Fruit fly (Drosophila melanogaster) whole organism, wandering third instar larva: Measurements from ENCODE around the gene mRpS9.

ENCODE experiments used
- Abd-B ChIP-seq: fragments of >200 bp; optimal IDR thresholded peaks from 2 replicates; lab custom pipeline; 2017; ENCODE audit warnings: missing biosample characterization, missing genetic modification characterization
- CG9705 ChIP-seq: fragments of 200-800 bp; sonication (Bioruptor generic); optimal IDR thresholded peaks from 2 replicates; lab custom pipeline; 2018; ENCODE audit warnings: missing biosample characterization, mild to moderate bottlenecking, missing genetic modification characterization
- Dfd ChIP-seq: fragments of >200 bp; optimal IDR thresholded peaks from 2 replicates; lab custom pipeline; 2017; ENCODE audit warnings: missing biosample characterization, missing genetic modification characterization
- GATAd ChIP-seq: sonication (Bioruptor generic); optimal IDR thresholded peaks from 2 replicates; lab custom pipeline; 2016; ENCODE audit warnings: missing biosample characterization, missing genetic modification characterization
- HLH106 ChIP-seq: fragments of 200-800 bp; optimal IDR thresholded peaks from 3 replicates; lab custom pipeline; 2019; ENCODE audit warnings: missing biosample characterization, mild to moderate bottlenecking, missing genetic modification characterization, moderate library complexity
- Hr78 ChIP-seq: fragments of >200 bp; optimal IDR thresholded peaks from 2 replicates; lab custom pipeline; 2017; ENCODE audit warnings: missing biosample characterization, missing genetic modification characterization
- Hr83 ChIP-seq: fragments of 200-300 bp; sonication (Bioruptor generic); optimal IDR thresholded peaks from 2 replicates; lab custom pipeline; 2016; ENCODE audit warnings: missing biosample characterization, mild to moderate bottlenecking, missing genetic modification characterization, moderate library complexity; ENCODE audit not compliant: poor library complexity, severe bottlenecking
- Jra ChIP-seq: sonication (Bioruptor generic); optimal IDR thresholded peaks from 2 replicates; lab custom pipeline; 2016; ENCODE audit warnings: missing biosample characterization, missing genetic modification characterization
- Mio ChIP-seq: sonication (Bioruptor generic); optimal IDR thresholded peaks from 2 replicates; lab custom pipeline; 2016; ENCODE audit warnings: missing biosample characterization, missing genetic modification characterization
- Myc ChIP-seq: fragments of >200 bp; optimal IDR thresholded peaks from 2 replicates; lab custom pipeline; 2017
- N ChIP-seq: fragments of >200 bp; optimal IDR thresholded peaks from 2 replicates; lab custom pipeline; 2018; ENCODE audit warnings: missing biosample characterization, missing external identifiers, missing genetic modification characterization
- OdsH ChIP-seq: fragments of 200-800 bp; sonication (Bioruptor generic); optimal IDR thresholded peaks from 2 replicates; lab custom pipeline; 2016; ENCODE audit warnings: missing biosample characterization, mild to moderate bottlenecking, missing genetic modification characterization
- Rel ChIP-seq, 2 experiments: fragments of 200-800 bp; sonication (Bioruptor generic) in 1 of 2; optimal IDR thresholded peaks; 2 replicates in 1 of 2; 3 replicates in 1 of 2; lab custom pipeline; 2016 to 2019; ENCODE audit warnings: mild to moderate bottlenecking in 2 of 2, missing biosample characterization in 2 of 2, missing genetic modification characterization in 2 of 2, moderate library complexity in 1 of 2
- Sp1 ChIP-seq: fragments of 200-800 bp; sonication (Bioruptor generic); optimal IDR thresholded peaks from 3 replicates; lab custom pipeline; 2019; ENCODE audit warnings: missing biosample characterization, mild to moderate bottlenecking, missing genetic modification characterization, moderate library complexity
- Vsx2 ChIP-seq: fragments of 200-300, 225-300 bp; sonication (Bioruptor generic); optimal IDR thresholded peaks from 2 replicates; lab custom pipeline; 2018; ENCODE audit warnings: missing biosample characterization, missing genetic modification characterization; ENCODE audit not compliant: partially characterized antibody
- brk ChIP-seq: fragments of 200-800 bp; sonication (Bioruptor generic); optimal IDR thresholded peaks from 2 replicates; lab custom pipeline; 2016; ENCODE audit warnings: missing biosample characterization, mild to moderate bottlenecking, missing genetic modification characterization
- dl ChIP-seq, 2 experiments: fragments of 175-275, 200-275 bp in 1 of 2; fragments of 200-275 bp in 1 of 2; sonication (Bioruptor generic); optimal IDR thresholded peaks; lab custom pipeline; 2018; ENCODE audit warnings: mild to moderate bottlenecking in 2 of 2, missing biosample characterization in 2 of 2, missing genetic modification characterization in 2 of 2, moderate library complexity in 2 of 2; ENCODE audit not compliant: partially characterized antibody in 2 of 2, insufficient read depth in 1 of 2
- dmrt93B ChIP-seq: fragments of 200-800 bp; sonication (Bioruptor generic); optimal IDR thresholded peaks from 2 replicates; lab custom pipeline; 2018; ENCODE audit warnings: missing biosample characterization, mild to moderate bottlenecking, missing genetic modification characterization
- dsf ChIP-seq: sonication (Bioruptor generic); optimal IDR thresholded peaks from 2 replicates; lab custom pipeline; 2016; ENCODE audit warnings: missing biosample characterization, missing genetic modification characterization, borderline replicate concordance
- ey ChIP-seq: fragments of 200-800 bp; sonication (Bioruptor generic); optimal IDR thresholded peaks from 2 replicates; lab custom pipeline; 2016; ENCODE audit warnings: missing biosample characterization, missing genetic modification characterization
- foxo ChIP-seq, 2 experiments: fragments of 200-800 bp; sonication (Bioruptor generic); optimal IDR thresholded peaks; 2 replicates in 1 of 2; 3 replicates in 1 of 2; lab custom pipeline; 2016 to 2017; ENCODE audit warnings: missing biosample characterization in 2 of 2, missing genetic modification characterization in 2 of 2
- fru ChIP-seq: fragments of 200-800 bp; sonication (Bioruptor generic); optimal IDR thresholded peaks from 3 replicates; lab custom pipeline; 2016; ENCODE audit warnings: missing biosample characterization, mild to moderate bottlenecking, missing genetic modification characterization
- h ChIP-seq: fragments of 200-800 bp; sonication (Bioruptor generic); optimal IDR thresholded peaks from 3 replicates; lab custom pipeline; 2016; ENCODE audit warnings: missing biosample characterization, mild to moderate bottlenecking, missing genetic modification characterization
- jim ChIP-seq: fragments of 175-275, 200-325 bp; sonication (Bioruptor generic); optimal IDR thresholded peaks from 2 replicates; lab custom pipeline; 2016; ENCODE audit warnings: missing biosample characterization, mild to moderate bottlenecking, missing genetic modification characterization
- pan ChIP-seq: fragments of >200 bp; optimal IDR thresholded peaks from 2 replicates; lab custom pipeline; 2017
- psq ChIP-seq: fragments of 200-800 bp; sonication (Bioruptor generic); optimal IDR thresholded peaks from 3 replicates; lab custom pipeline; 2017; ENCODE audit warnings: missing biosample characterization, mild to moderate bottlenecking, missing genetic modification characterization, moderate library complexity
- rgr ChIP-seq: fragments of 200-800 bp; sonication (Bioruptor generic); optimal IDR thresholded peaks from 3 replicates; lab custom pipeline; 2016; ENCODE audit warnings: missing biosample characterization, mild to moderate bottlenecking, missing genetic modification characterization
- sv ChIP-seq: fragments of 200-800 bp; sonication (Bioruptor generic); optimal IDR thresholded peaks from 3 replicates; lab custom pipeline; 2016; ENCODE audit warnings: missing biosample characterization, missing genetic modification characterization
- usp ChIP-seq: fragments of >200 bp; optimal IDR thresholded peaks from 2 replicates; lab custom pipeline; 2017; ENCODE audit warnings: missing biosample characterization, missing genetic modification characterization
- woc ChIP-seq: sonication (Bioruptor generic); optimal IDR thresholded peaks from 2 replicates; lab custom pipeline; 2016; ENCODE audit warnings: missing biosample characterization, mild to moderate bottlenecking, missing genetic modification characterization

mRpS9 gene

DNA sequence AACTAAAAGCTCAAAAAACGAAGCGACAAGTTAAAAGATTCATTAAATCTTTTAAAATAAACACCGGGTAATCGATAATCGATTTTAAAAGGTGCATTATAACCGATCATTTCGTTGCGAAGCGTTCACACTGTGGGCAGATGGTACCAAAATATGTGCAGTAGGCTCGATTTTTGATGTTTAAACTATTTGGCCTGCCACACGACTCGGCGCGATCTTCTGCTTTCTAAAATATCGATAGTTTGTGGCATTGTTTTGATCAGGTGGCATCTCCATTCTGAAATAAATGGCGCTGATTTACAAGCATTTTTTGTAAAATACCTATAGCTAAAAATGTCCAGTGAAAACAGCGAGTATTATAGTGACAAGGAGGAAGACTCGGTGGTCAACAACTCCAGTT, 17.7 kb upstream of the mRpS9 start, which contains the start of the genes CG10445 and lds:
Gene CG10445, minus strand, starts transcription at position 104 of the 400 bp plus-strand sequence.
Gene lds, plus strand, starts transcription at position 236 of the 400 bp plus-strand sequence.
- no peak for TF ChIP-seq dmrt93B (GFP tag; lab: Kevin White, UChicago)
- TF ChIP-seq N: no peak
- no peak for TF ChIP-seq Abd-B (GFP tag; lab: Kevin White, UChicago)
- TF ChIP-seq woc: no peak
- no peak for TF ChIP-seq rgr (GFP tag; lab: Kevin White, UChicago)
- no peak for TF ChIP-seq Dfd (GFP tag; lab: Kevin White, UChicago)

DNA sequence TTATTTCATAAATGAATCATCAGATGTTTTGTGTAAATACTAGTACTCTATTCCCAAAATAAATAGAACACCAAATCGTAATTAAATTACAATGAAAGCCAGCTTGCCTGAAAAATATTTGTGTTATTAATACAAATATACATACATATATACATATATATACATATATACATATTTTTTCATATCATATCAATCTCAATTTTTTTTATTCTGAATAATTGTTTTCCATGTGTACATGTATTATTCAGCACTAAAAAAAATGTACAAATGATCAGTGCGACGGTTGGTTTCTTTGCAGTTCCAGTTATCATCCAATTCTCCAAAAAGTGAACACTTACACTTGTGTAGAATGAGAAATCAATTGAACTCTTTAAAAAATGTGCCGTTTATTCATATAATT, 11.1 kb upstream of the mRpS9 start, which contains the start of gene kipf:
Gene kipf, plus strand, starts transcription at position 301 of the 400 bp plus-strand sequence.
- TF ChIP-seq foxo (GFP tag; optimal IDR thresholded peaks at IDR 0.05; lab: Kevin White, UChicago) (no peak), dmrt93B (GFP tag; lab: Kevin White, UChicago) (no peak), ey (GFP tag; lab: Kevin White, UChicago) (no peak), Myc (lab: Kevin White, UChicago) (no peak), woc (no peak), pan (no peak), Hr78 (no peak), jim (GFP tag; lab: Kevin White, UChicago) (no peak), GATAd (GFP tag; lab: Kevin White, UChicago) (no peak), Vsx2 (GFP tag; lab: Kevin White, UChicago) (no peak), Sp1 (GFP tag; lab: Kevin White, UChicago) (no peak), Mio (no peak), psq (GFP tag; lab: Kevin White, UChicago) (no peak), sv (no peak), fru (GFP tag; lab: Kevin White, UChicago) (no peak), HLH106 (tag; lab: Kevin White, UChicago) (no peak), CG9705 (GFP tag; lab: Kevin White, UChicago) (no peak)

DNA sequence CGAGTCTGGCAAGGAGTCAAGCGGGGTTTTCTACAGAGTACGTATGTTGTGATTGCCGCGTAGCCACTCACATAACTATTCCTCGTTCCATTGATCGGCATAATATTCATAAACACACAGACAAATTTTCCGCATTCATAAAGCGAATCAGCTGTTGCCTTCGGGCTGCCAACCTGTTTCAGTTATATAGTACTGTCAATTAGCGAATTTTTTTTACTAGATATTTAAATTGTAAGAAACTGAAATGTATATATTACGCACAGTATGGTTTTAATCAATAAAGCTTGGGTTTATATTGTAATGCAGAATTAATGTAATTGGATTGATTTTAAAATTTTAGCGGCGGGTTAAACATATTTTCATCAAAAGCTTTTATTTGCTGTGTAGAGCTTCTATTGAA, 10.7 kb upstream of the mRpS9 start, which contains the start of gene Rfk:
Gene Rfk, minus strand, starts transcription at position 152 of the 400 bp plus-strand sequence.
- TF ChIP-seq psq (GFP tag; lab: Kevin White, UChicago) (peak; percentile 31), Jra (GFP tag; lab: Kevin White, UChicago) (no peak), ey (GFP tag; lab: Kevin White, UChicago) (peak; percentile 37), Rel (GFP tag; optimal IDR thresholded peaks at IDR 0.05; lab: Kevin White, UChicago) (no peak), Rel (tag; optimal IDR thresholded peaks at IDR 0.05; lab: Kevin White, UChicago) (peak; percentile 5), Dfd (GFP tag; lab: Kevin White, UChicago) (no peak), HLH106 (tag; lab: Kevin White, UChicago) (peak; percentile 33), usp (GFP tag; lab: Kevin White, UChicago) (no peak), rgr (GFP tag; lab: Kevin White, UChicago) (peak; percentile 64), woc (peak; percentile 44)

DNA sequence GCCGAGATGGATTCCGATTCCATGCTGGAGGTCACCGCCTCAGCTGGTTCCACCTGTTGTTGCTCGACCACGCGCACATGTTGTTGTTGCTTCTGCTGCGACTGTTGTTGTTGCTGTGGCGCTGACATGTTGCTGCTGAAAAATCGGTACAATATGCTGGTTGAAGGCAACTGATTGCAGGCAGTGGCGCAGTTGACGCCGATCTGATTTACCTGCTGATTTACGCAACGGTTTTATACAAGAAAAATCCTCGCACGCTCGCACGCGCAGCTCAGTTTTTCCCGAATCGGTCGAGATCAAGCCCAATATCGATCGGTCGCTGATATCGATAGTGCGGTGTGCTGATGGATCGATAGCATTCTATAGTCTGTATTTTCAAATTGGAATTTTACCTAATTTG, 9.0 kb upstream of the mRpS9 start, which contains the start of gene Prat:
Gene Prat, minus strand, starts transcription at position 298 of the 400 bp plus-strand sequence.
- TF ChIP-seq Hr83 (GFP tag; lab: Kevin White, UChicago): no peak
- no peak for TF ChIP-seq Rel (GFP tag; optimal IDR thresholded peaks at IDR 0.05; lab: Kevin White, UChicago)
- no peak for TF ChIP-seq Rel (tag; optimal IDR thresholded peaks at IDR 0.05; lab: Kevin White, UChicago)
- peak; percentile 21 for TF ChIP-seq Myc (lab: Kevin White, UChicago)

DNA sequence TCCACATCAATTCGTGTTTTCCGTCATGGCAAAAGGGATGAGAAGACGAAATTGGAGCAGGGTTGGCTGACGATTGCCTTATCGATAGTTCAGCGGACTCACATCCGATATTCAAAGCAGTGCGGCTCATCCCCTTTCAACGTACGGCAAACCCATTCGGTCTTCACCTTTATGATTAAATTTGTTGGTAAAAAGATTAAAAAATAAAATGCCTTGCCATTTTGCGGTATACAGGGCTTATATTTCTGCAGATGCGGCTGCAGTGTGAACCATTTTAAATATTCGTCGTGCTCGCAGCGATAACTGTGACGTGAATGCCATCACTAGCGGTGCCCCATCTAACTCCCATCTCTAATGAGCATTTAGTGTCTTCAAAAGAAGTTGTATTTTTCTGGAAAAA, 4.8 kb upstream of the mRpS9 start, which contains the start of the genes Taf7 and EMC1:
Gene Taf7, plus strand, starts transcription at position 23 of the 400 bp plus-strand sequence.
Gene EMC1, minus strand, starts transcription at position 53 of the 400 bp plus-strand sequence.
- TF ChIP-seq sv (peak; percentile 5), Myc (lab: Kevin White, UChicago) (peak; percentile 27), CG9705 (GFP tag; lab: Kevin White, UChicago) (peak; percentile 25), dl (GFP tag; optimal IDR thresholded peaks at IDR 0.05; lab: Kevin White, UChicago; ENCODE audit: insufficient read depth in 1 of 2, partially characterized antibody in 2 of 2) (no peak), Abd-B (GFP tag; lab: Kevin White, UChicago) (no peak)

DNA sequence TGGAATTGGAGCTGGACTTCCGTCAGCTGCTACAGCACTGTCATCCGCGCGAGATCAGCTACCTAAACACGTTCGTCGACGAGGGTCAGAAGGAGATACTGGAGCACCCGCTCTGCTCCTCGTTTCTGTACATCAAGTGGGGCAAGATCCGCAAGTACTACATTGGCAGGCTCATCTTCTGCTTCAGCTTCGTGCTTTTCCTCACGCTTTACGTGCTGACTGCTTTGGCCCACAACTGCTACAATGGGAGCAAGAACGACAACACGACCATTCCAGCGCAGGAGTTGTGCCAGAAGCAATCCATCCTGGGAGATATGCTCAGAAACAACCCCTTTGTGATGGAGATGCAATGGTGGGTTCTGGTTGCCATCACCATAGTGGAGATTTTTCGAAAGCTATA, 3.2 kb downstream of the mRpS9 start:
- TF ChIP-seq h (GFP tag; lab: Kevin White, UChicago): no peak
- no peak for TF ChIP-seq dsf (GFP tag; lab: Kevin White, UChicago)
- TF ChIP-seq sv: no peak
- TF ChIP-seq CG9705 (GFP tag; lab: Kevin White, UChicago): no peak
- TF ChIP-seq OdsH (GFP tag; lab: Kevin White, UChicago): no peak
- TF ChIP-seq Sp1 (GFP tag; lab: Kevin White, UChicago): no peak
- TF ChIP-seq brk (GFP tag; lab: Kevin White, UChicago): no peak
- no peak for TF ChIP-seq Mio
- no peak for TF ChIP-seq Abd-B (GFP tag; lab: Kevin White, UChicago)
- TF ChIP-seq woc: no peak
- TF ChIP-seq Hr83 (GFP tag; lab: Kevin White, UChicago): no peak
- no peak for TF ChIP-seq dl (GFP tag; optimal IDR thresholded peaks at IDR 0.05; lab: Kevin White, UChicago; ENCODE audit: insufficient read depth in 1 of 2, partially characterized antibody in 2 of 2)
- TF ChIP-seq fru (GFP tag; lab: Kevin White, UChicago): no peak
